Fruit fly (Drosophila melanogaster) whole organism, embryonic: Measurements from ENCODE around the gene CG7530.
A peak's percentile ranks its signal among the peaks of the same experiment; 100 is the strongest.

Experiments used
- Ada2b ChIP-seq: fragments of 200-800 bp; sonication (Bioruptor generic); IDR thresholded peaks from 2 replicates; pipeline ENCODE4 v1.3.6; 2022; ENCODE audit warnings: missing biosample characterization, missing genetic modification characterization
- CG10543 ChIP-seq: fragments of 200-800 bp; sonication (Bioruptor generic); optimal IDR thresholded peaks from 3 replicates; lab custom pipeline; 2017; ENCODE audit warnings: missing biosample characterization, mild to moderate bottlenecking, missing genetic modification characterization, moderate library complexity
- CG10959 ChIP-seq: fragments of 200-800 bp; sonication (Bioruptor generic); IDR thresholded peaks from 2 replicates; pipeline ENCODE4 v1.3.6; 2022; ENCODE audit warnings: missing biosample characterization, missing genetic modification characterization
- CG11093 ChIP-seq: fragments of 200-800 bp; sonication (Bioruptor generic); IDR thresholded peaks from 3 replicates; pipeline ENCODE4 v1.3.6; 2022; ENCODE audit warnings: missing biosample characterization, missing genetic modification characterization
- CG11398 ChIP-seq: fragments of 200-800 bp; sonication (Bioruptor generic); optimal IDR thresholded peaks from 2 replicates; lab custom pipeline; 2016; ENCODE audit warnings: missing biosample characterization, missing genetic modification characterization
- CG1233 ChIP-seq: fragments of 200-800 bp; sonication (Bioruptor generic); optimal IDR thresholded peaks from 4 replicates; lab custom pipeline; 2018; ENCODE audit warnings: missing biosample characterization, mild to moderate bottlenecking, missing genetic modification characterization
- CG1602 ChIP-seq: fragments of 200-800 bp; sonication (Bioruptor generic); optimal IDR thresholded peaks from 3 replicates; lab custom pipeline; 2016; ENCODE audit warnings: missing biosample characterization, missing genetic modification characterization
- CG1603 ChIP-seq: fragments of 200-800 bp; sonication (Bioruptor generic); optimal IDR thresholded peaks from 2 replicates; lab custom pipeline; 2019; ENCODE audit warnings: missing biosample characterization, mild to moderate bottlenecking, missing genetic modification characterization, moderate library complexity
- CG16863 ChIP-seq: fragments of 200-800 bp; sonication (Bioruptor generic); optimal IDR thresholded peaks from 3 replicates; lab custom pipeline; 2016; ENCODE audit warnings: missing biosample characterization, missing genetic modification characterization
- CG17359 ChIP-seq: fragments of 200-800 bp; sonication (Bioruptor generic); optimal IDR thresholded peaks from 3 replicates; lab custom pipeline; 2018; ENCODE audit warnings: missing biosample characterization, mild to moderate bottlenecking, missing genetic modification characterization, moderate library complexity
- CG17829 ChIP-seq: fragments of 200-800 bp; optimal IDR thresholded peaks from 2 replicates; lab custom pipeline; 2019; ENCODE audit warnings: missing biosample characterization, mild to moderate bottlenecking, missing genetic modification characterization, moderate library complexity
- CG18619 ChIP-seq: fragments of 200-800 bp; sonication (Bioruptor generic); optimal IDR thresholded peaks from 3 replicates; lab custom pipeline; 2017; ENCODE audit warnings: missing biosample characterization, mild to moderate bottlenecking, missing genetic modification characterization
- CG2202 ChIP-seq: fragments of 200-800 bp; sonication (Bioruptor generic); optimal IDR thresholded peaks from 2 replicates; lab custom pipeline; 2018; ENCODE audit warnings: missing biosample characterization, mild to moderate bottlenecking, missing genetic modification characterization
- CG2678 ChIP-seq: fragments of 200-800 bp; sonication (Bioruptor generic); optimal IDR thresholded peaks from 3 replicates; lab custom pipeline; 2019; ENCODE audit warnings: missing biosample characterization, mild to moderate bottlenecking, missing genetic modification characterization, moderate library complexity
- CG31224 ChIP-seq: fragments of 200-800 bp; sonication (Bioruptor generic); IDR thresholded peaks from 2 replicates; pipeline ENCODE4 v1.3.6; 2022; ENCODE audit warnings: missing biosample characterization, missing genetic modification characterization
- CG4707 ChIP-seq: fragments of 200-800 bp; sonication (Bioruptor generic); optimal IDR thresholded peaks from 2 replicates; lab custom pipeline; 2018; ENCODE audit warnings: missing biosample characterization, mild to moderate bottlenecking, missing genetic modification characterization, moderate library complexity
- CG5180 ChIP-seq: fragments of 200-800 bp; sonication (Bioruptor generic); optimal IDR thresholded peaks from 3 replicates; lab custom pipeline; 2017; ENCODE audit warnings: missing biosample characterization, missing genetic modification characterization, mild to moderate bottlenecking, moderate library complexity, missing genetic modification reagents
- CG6254 ChIP-seq: fragments of 200-800 bp; sonication (Bioruptor generic); optimal IDR thresholded peaks from 3 replicates; lab custom pipeline; 2017; ENCODE audit warnings: mild to moderate bottlenecking, missing biosample characterization, missing genetic modification reagents, missing genetic modification characterization
- CG7556 ChIP-seq: fragments of 200-800 bp; sonication (Bioruptor generic); optimal IDR thresholded peaks from 2 replicates; lab custom pipeline; 2017; ENCODE audit warnings: missing biosample characterization, mild to moderate bottlenecking, missing genetic modification characterization
- CkIIα-i1 ChIP-seq: fragments of 200-800 bp; sonication (Bioruptor generic); IDR thresholded peaks from 2 replicates; pipeline ENCODE4 v1.3.6; 2022; ENCODE audit warnings: missing biosample characterization, missing genetic modification characterization
- Dad ChIP-seq: fragments of 200-800 bp; sonication (Bioruptor generic); optimal IDR thresholded peaks from 3 replicates; lab custom pipeline; 2016; ENCODE audit warnings: missing biosample characterization, missing genetic modification characterization
- Dip3 ChIP-seq: fragments of 200-800 bp; sonication (Bioruptor generic); optimal IDR thresholded peaks from 3 replicates; lab custom pipeline; 2016; ENCODE audit warnings: missing biosample characterization, missing genetic modification characterization
- Drgx ChIP-seq: fragments of 200-800 bp; sonication (Bioruptor generic); IDR thresholded peaks from 2 replicates; pipeline ENCODE4 v1.3.6; 2022; ENCODE audit warnings: missing biosample characterization, missing genetic modification characterization
- ERR ChIP-seq: fragments of 200-800 bp; sonication (Bioruptor generic); optimal IDR thresholded peaks from 2 replicates; lab custom pipeline; 2016; ENCODE audit warnings: missing biosample characterization, missing genetic modification characterization
- Gug ChIP-seq: fragments of 200-800 bp; sonication (Bioruptor generic); IDR thresholded peaks from 4 replicates; pipeline ENCODE4 v1.3.6; 2022; ENCODE audit warnings: missing biosample characterization, missing genetic modification characterization
- H15 ChIP-seq: fragments of 200-800 bp; sonication (Bioruptor generic); IDR thresholded peaks from 3 replicates; pipeline ENCODE4 v1.3.6; 2022; ENCODE audit warnings: missing biosample characterization, missing genetic modification characterization
- HLH3B ChIP-seq: fragments of 200-800 bp; sonication (Bioruptor generic); IDR thresholded peaks from 2 replicates; pipeline ENCODE4 v1.3.6; 2022; ENCODE audit warnings: missing biosample characterization, missing genetic modification characterization
- Hand ChIP-seq: fragments of 200-800 bp; sonication (Bioruptor generic); optimal IDR thresholded peaks from 2 replicates; lab custom pipeline; 2017; ENCODE audit warnings: mild to moderate bottlenecking, missing biosample characterization, missing genetic modification reagents, missing genetic modification characterization
- MTF-1 ChIP-seq: fragments of 200-800 bp; sonication (Bioruptor generic); optimal IDR thresholded peaks from 2 replicates; lab custom pipeline; 2018; ENCODE audit warnings: missing biosample characterization, mild to moderate bottlenecking, missing genetic modification characterization, borderline replicate concordance
- Med ChIP-seq: fragments of 200-800 bp; sonication (Bioruptor generic); peaks from one replicate; lab custom pipeline; 2016; ENCODE audit warnings: missing biosample characterization, missing genetic modification characterization, mild to moderate bottlenecking, inconsistent platforms, moderate library complexity
- Mes4 ChIP-seq: fragments of 200-800 bp; sonication (Bioruptor generic); optimal IDR thresholded peaks from 2 replicates; lab custom pipeline; 2016; ENCODE audit warnings: missing biosample characterization, missing genetic modification characterization
- Optix ChIP-seq: fragments of 200-800 bp; sonication (Bioruptor generic); IDR thresholded peaks from 3 replicates; pipeline ENCODE4 v1.3.6; 2022; ENCODE audit warnings: missing biosample characterization, missing genetic modification characterization
- Scr ChIP-seq: fragments of 200-800 bp; sonication (Bioruptor generic); IDR thresholded peaks from 2 replicates; pipeline ENCODE4 v1.3.6; 2022; ENCODE audit warnings: missing biosample characterization, missing genetic modification characterization; ENCODE audit not compliant: partially characterized antibody
- Ssrp ChIP-seq: fragments of 200-800 bp; sonication (Bioruptor generic); optimal IDR thresholded peaks from 2 replicates; lab custom pipeline; 2018; ENCODE audit warnings: missing biosample characterization, mild to moderate bottlenecking, missing genetic modification characterization, moderate library complexity
- ab ChIP-seq: fragments of 200-800 bp; sonication (Bioruptor generic); optimal IDR thresholded peaks from 2 replicates; lab custom pipeline; 2016; ENCODE audit warnings: missing biosample characterization, missing genetic modification characterization
- ac ChIP-seq: fragments of 200-800 bp; sonication (Bioruptor generic); optimal IDR thresholded peaks from 3 replicates; lab custom pipeline; 2017; ENCODE audit warnings: missing biosample characterization, mild to moderate bottlenecking, missing genetic modification characterization
- esg ChIP-seq: fragments of 200-800 bp; sonication (Bioruptor generic); conservative IDR thresholded peaks from 2 replicates; pipeline ENCODE4 v1.3.6; 2022; ENCODE audit warnings: missing biosample characterization, missing genetic modification characterization
- gce ChIP-seq: fragments of 200-800 bp; sonication (Bioruptor generic); IDR thresholded peaks from 3 replicates; pipeline ENCODE4 v1.3.6; 2022; ENCODE audit warnings: missing biosample characterization, missing genetic modification characterization
- grn ChIP-seq: fragments of 200-800 bp; sonication (Bioruptor generic); optimal IDR thresholded peaks from 3 replicates; lab custom pipeline; 2017; ENCODE audit warnings: missing biosample characterization, missing genetic modification characterization
- mld ChIP-seq: fragments of 200-800 bp; sonication (Bioruptor generic); IDR thresholded peaks from 3 replicates; pipeline ENCODE4 v1.3.6; 2022; ENCODE audit warnings: missing biosample characterization, missing genetic modification characterization; ENCODE audit not compliant: partially characterized antibody
- pan ChIP-seq, 4 experiments: fragments of >200 bp in 3 of 4; fragments of 200-800 bp in 1 of 4; sonication (Bioruptor generic) in 1 of 4; optimal IDR thresholded peaks in 3 of 4; IDR thresholded peaks in 1 of 4; 2 replicates each; pipeline versions ENCODE4 v1.3.6 to Lab custom; 2017 to 2022; ENCODE audit warnings: missing biosample characterization in 2 of 4, missing genetic modification characterization in 2 of 4, mixed read lengths in 1 of 4
- phol ChIP-seq: fragments of 200-800 bp; sonication (Bioruptor generic); optimal IDR thresholded peaks from 3 replicates; lab custom pipeline; 2018; ENCODE audit warnings: missing biosample characterization, mild to moderate bottlenecking, missing genetic modification characterization, moderate library complexity
- repo ChIP-seq: fragments of 200-800 bp; sonication (Bioruptor generic); optimal IDR thresholded peaks from 2 replicates; lab custom pipeline; 2016; ENCODE audit warnings: missing biosample characterization, missing genetic modification characterization
- salm ChIP-seq: fragments of 200-800 bp; sonication (Bioruptor generic); optimal IDR thresholded peaks from 2 replicates; lab custom pipeline; 2018; ENCODE audit warnings: missing biosample characterization, mild to moderate bottlenecking, missing genetic modification characterization
- sens-2 ChIP-seq: fragments of 200-800 bp; sonication (Bioruptor generic); IDR thresholded peaks from 2 replicates; pipeline ENCODE4 v1.3.6; 2022; ENCODE audit warnings: missing biosample characterization, missing genetic modification characterization
- slou ChIP-seq: fragments of 200-800 bp; sonication (Bioruptor generic); optimal IDR thresholded peaks from 3 replicates; lab custom pipeline; 2016; ENCODE audit warnings: missing biosample characterization, missing genetic modification characterization
- slp2 ChIP-seq: fragments of 200-800 bp; sonication (Bioruptor generic); optimal IDR thresholded peaks from 2 replicates; lab custom pipeline; 2016; ENCODE audit warnings: missing biosample characterization, missing genetic modification characterization
- so ChIP-seq: fragments of 200-800 bp; sonication (Bioruptor generic); IDR thresholded peaks from 3 replicates; pipeline ENCODE4 v1.3.6; 2022; ENCODE audit warnings: missing biosample characterization, missing genetic modification characterization
- tup ChIP-seq: fragments of 200-800 bp; sonication (Bioruptor generic); optimal IDR thresholded peaks from 2 replicates; lab custom pipeline; 2016; ENCODE audit warnings: missing biosample characterization, mild to moderate bottlenecking, missing genetic modification characterization, moderate library complexity
- zf30C ChIP-seq: fragments of 200-800 bp; sonication (Bioruptor generic); optimal IDR thresholded peaks from 3 replicates; lab custom pipeline; 2018; ENCODE audit warnings: missing biosample characterization, mild to moderate bottlenecking, missing genetic modification characterization

Gene CG7530

DNA sequence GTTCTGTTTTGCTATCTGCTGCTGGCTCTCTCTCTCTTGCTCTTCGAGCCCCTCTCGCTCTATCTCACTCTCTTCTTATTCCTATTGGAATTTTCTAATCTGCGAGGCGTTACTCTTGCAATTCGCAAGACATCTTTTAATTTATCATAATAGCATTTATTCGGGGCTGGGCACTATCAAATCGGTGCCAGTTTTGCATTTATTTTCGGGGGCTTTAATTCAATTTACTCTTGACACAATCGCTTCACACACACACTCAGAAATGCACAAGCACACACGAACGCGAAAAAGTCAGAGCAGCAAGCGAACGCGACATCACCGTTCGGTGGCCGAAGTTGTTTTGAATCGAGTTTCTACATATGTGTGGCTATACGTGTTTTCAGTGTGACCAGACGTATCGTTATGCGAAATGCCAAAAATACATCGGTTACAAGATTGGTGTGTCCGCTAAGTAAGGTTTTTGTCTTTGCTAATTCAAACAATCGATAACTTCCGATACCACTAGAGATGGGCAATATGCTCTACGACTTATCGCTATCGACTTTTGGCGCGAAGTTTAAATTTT is 34.3 kb downstream of the CG7530 start, which contains the start of gene Meltrin (continued):
- TF ChIP-seq Hand (GFP tag; lab: Kevin White, UChicago) (peak; percentile 68), CG11093 (GFP tag; lab: Robert Waterston, UW) (no peak), CG1233 (peak; percentile 57), Scr (GFP tag; lab: Robert Waterston, UW) (no peak), slp2 (GFP tag; lab: Kevin White, UChicago) (no peak), ab (peak; percentile 17), MTF-1 (GFP tag; lab: Kevin White, UChicago) (peak; percentile 79), Mes4 (peak; percentile 50), CG18619 (GFP tag; lab: Kevin White, UChicago) (peak; percentile 10), CG17359 (peak; percentile 53), Drgx (GFP tag; lab: Robert Waterston, UW) (no peak), CG6254 (GFP tag; lab: Kevin White, UChicago) (peak; percentile 34), so (GFP tag; lab: Robert Waterston, UW) (no peak), tup (GFP tag; lab: Kevin White, UChicago) (no peak), repo (GFP tag; lab: Kevin White, UChicago) (peak; percentile 56), ac (no peak), CG16863 (GFP tag; lab: Kevin White, UChicago) (no peak), gce (no peak), CG5180 (peak; percentile 24), CG10959 (no peak), CG2678 (peak; percentile 58), ERR (GFP tag; lab: Kevin White, UChicago) (peak; percentile 69), grn (GFP tag; lab: Kevin White, UChicago) (peak; percentile 51), Optix (GFP tag; lab: Robert Waterston, UW) (no peak), CG17829 (peak; percentile 77), HLH3B (GFP tag; lab: Robert Waterston, UW) (no peak), esg (GFP tag; lab: Robert Waterston, UW) (no peak), H15 (GFP tag; lab: Robert Waterston, UW) (no peak), Dip3 (GFP tag; lab: Kevin White, UChicago) (no peak), CG31224 (GFP tag; lab: Robert Waterston, UW) (no peak), Ssrp (tag; lab: Kevin White, UChicago) (no peak), CG1602 (GFP tag; lab: Kevin White, UChicago) (no peak), CG4707 (GFP tag; lab: Kevin White, UChicago) (peak; percentile 50), CG11398 (GFP tag; lab: Kevin White, UChicago) (peak; percentile 71), CG10543 (GFP tag; lab: Kevin White, UChicago) (peak; percentile 77), slou (GFP tag; lab: Kevin White, UChicago) (peak; percentile 29), Med (GFP tag; lab: Kevin White, UChicago) (peak; percentile 94), pan (optimal IDR thresholded peaks at IDR 0.05; lab: Kevin White, UChicago) (no peak), pan (GFP tag; optimal IDR thresholded peaks at IDR 0.05 in 1 of 2, IDR thresholded peaks at IDR 0.05 in 1 of 2) (no peak), sens-2 (no peak), CG1603 (tag; lab: Kevin White, UChicago) (peak; percentile 88), CG7556 (GFP tag; lab: Kevin White, UChicago) (peak; percentile 22), mld (GFP tag; lab: Robert Waterston, UW) (no peak), Gug (GFP tag; lab: Robert Waterston, UW) (peak; percentile 56; the same call in 1 of the 4 replicates), CkIIα-i1 (no peak), CG2202 (tag; lab: Kevin White, UChicago) (peak; percentile 47), salm (tag; lab: Kevin White, UChicago) (peak; percentile 17), zf30C (peak; percentile 40), Dad (GFP tag; lab: Kevin White, UChicago) (peak; percentile 36), Ada2b (no peak), phol (tag; lab: Kevin White, UChicago) (peak; percentile 44)
